Worm (Caenorhabditis elegans): ENCODE data around the gene fbxa-24.

Gene fbxa-24

DNA sequence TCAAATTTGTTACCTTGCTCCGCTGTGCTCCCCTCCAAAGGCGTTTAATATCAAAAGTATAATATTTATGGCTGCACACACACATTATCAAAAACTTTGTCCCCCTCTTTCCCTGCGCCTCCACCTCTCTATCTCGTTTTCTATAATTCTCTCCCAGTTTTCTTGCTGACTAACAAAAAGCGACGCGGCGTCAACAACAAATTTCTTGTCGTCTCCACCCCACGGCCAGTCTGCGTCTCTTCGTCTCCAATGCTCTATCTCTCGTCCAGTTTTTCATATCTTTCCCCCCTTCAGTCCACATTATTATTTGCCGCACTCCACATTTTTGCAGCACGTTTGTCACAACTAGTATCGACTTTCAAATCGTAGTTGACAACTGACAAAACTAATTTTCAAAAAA is 5.8 kb upstream of the fbxa-24 start (continued):
- TF ChIP-seq dmd-8 (GFP tag; IDR thresholded peaks at IDR 0.05) (no peak), mdt-29 (GFP tag; IDR thresholded peaks at IDR 0.05) (no peak), pqm-1 (tag; optimal IDR thresholded peaks at IDR 0.05) (peak; percentile 35), lin-1 (GFP tag; IDR thresholded peaks at IDR 0.05) (no peak), hmg-1.1 (GFP tag; IDR thresholded peaks at IDR 0.05) (peak; percentile 32; the same call in 1 of the 2 replicates), rbr-2 (tag; optimal IDR thresholded peaks at IDR 0.05) (peak; percentile 68), snpc-4 (tag; optimal IDR thresholded peaks at IDR 0.05) (no peak), nhr-25 (tag; optimal IDR thresholded peaks at IDR 0.05; ENCODE audit: borderline replicate concordance, insufficient read depth) (no peak), F37D6.2 (tag; optimal IDR thresholded peaks at IDR 0.05) (no peak), vab-7 (GFP tag; IDR thresholded peaks at IDR 0.05) (no peak), nhr-48 (tag; optimal IDR thresholded peaks at IDR 0.05) (no peak), nhr-11 (tag; optimal IDR thresholded peaks at IDR 0.05) (no peak), lsy-2 (tag; optimal IDR thresholded peaks at IDR 0.05) (peak in 1 of 2 experiments; percentile 49), dmd-6 (GFP tag; IDR thresholded peaks at IDR 0.05) (peak; percentile 36; the same call in 1 of the 2 replicates), nhr-76 (tag; optimal IDR thresholded peaks at IDR 0.05) (no peak), mep-1 (tag; optimal IDR thresholded peaks at IDR 0.05) (peak; percentile 85), daf-12 (tag; optimal IDR thresholded peaks at IDR 0.05) (no peak), ceh-82 (tag; optimal IDR thresholded peaks at IDR 0.05) (no peak), T26A8.4 (GFP tag; IDR thresholded peaks at IDR 0.05) (no peak), duxl-1 (tag; optimal IDR thresholded peaks at IDR 0.05; ENCODE audit: poor library complexity) (no peak), skn-1 (tag; optimal IDR thresholded peaks at IDR 0.05) (no peak), jun-1 (tag; optimal IDR thresholded peaks at IDR 0.05) (no peak), fos-1 (tag; optimal IDR thresholded peaks at IDR 0.05) (no peak), ctbp-1 (GFP tag; IDR thresholded peaks at IDR 0.05) (no peak), dmd-9 (GFP tag; IDR thresholded peaks at IDR 0.05) (no peak), ztf-7 (tag; optimal IDR thresholded peaks at IDR 0.05) (no peak), egl-43 (GFP tag; IDR thresholded peaks at IDR 0.05) (no peak), ceh-62 (tag; optimal IDR thresholded peaks at IDR 0.05) (no peak), hlh-30 (tag; optimal IDR thresholded peaks at IDR 0.05; ENCODE audit: insufficient read depth) (peak; percentile 34), nhr-237 (tag; optimal IDR thresholded peaks at IDR 0.05) (no peak), ces-1 (GFP tag; optimal IDR thresholded peaks at IDR 0.05) (no peak)

DNA sequence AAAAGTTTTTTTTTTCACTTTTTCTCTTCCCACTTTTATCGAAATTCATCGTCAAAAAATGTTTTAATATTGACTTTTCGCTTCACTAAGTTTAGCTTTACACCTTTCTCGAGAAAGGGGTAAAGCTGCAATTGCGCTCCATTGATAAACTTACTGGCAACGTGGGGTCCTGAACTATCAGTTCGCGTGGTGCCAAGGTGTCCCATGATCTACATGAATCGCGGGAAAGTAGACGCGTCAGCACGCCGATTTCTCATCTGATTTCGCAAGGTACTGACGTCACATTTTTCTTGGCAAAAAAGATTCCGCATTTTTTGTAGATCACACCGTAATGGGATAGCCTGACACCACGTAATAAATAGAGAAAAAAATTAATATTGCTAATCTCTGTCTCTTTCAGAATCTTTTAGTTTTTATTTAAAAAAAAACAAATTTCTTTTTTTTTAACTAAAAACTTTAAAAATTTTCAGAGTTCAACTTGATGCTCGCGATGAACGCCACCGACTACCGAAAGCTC is 4.5 kb upstream of the fbxa-24 start, which contains the start of gene lido-15:
Gene lido-15, plus strand, starts transcription at position 467 of the 517 bp plus-strand sequence.
- TF ChIP-seq unc-62 (GFP tag; optimal IDR thresholded peaks at IDR 0.05 in 1 of 2) (peak in 1 of 2 experiments; percentile 64), unc-62 (tag; optimal IDR thresholded peaks at IDR 0.05) (no peak), lin-13 (GFP tag; optimal IDR thresholded peaks at IDR 0.05) (no peak), hlh-30 (tag; optimal IDR thresholded peaks at IDR 0.05; ENCODE audit: insufficient read depth) (peak; percentile 51), lin-38 (GFP tag; IDR thresholded peaks at IDR 0.05) (peak; percentile 42), hmg-1.1 (GFP tag; IDR thresholded peaks at IDR 0.05) (no peak)

DNA sequence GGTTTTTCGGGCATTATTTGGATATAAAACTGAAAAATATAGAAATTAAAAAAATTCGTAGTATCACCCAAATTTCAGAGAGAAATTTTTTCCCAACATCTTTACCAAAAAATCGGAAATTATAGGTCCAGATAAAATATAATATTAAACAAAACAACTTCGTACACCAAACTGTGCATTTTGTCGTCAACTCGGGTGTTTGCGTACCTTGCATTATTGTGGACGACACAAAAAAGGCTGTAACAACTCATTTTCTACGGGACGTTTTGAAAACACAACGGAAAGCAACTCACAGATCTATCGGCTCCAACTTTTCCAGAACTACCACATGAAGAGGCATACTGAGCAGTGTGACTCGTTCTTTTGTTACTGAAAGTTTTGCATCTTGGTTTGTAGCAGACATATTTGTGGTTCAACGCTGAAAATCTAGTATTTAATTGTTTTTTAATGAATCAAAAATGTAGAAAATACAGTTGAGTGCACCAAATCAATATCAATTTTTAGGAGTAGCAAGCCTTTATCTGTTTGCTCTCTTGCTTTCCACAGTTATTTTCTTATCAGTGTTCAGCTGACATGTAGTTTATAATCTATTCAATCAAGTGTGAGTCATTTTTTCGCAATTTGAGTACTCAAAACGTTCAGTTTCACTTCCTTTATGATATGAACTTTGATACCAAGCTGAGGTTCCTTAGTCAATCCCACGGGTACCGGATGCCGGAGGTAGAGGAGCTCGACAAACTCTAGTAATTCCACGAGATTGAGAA is 699 bp upstream of the fbxa-24 start:
- TF ChIP-seq lsy-2 (tag; optimal IDR thresholded peaks at IDR 0.05), result peak in 1 of 2 experiments; percentile 23
- no peak for TF ChIP-seq madf-5 (GFP tag; IDR thresholded peaks at IDR 0.05)
- no peak for TF ChIP-seq R02D3.7 (tag; optimal IDR thresholded peaks at IDR 0.05)
- TF ChIP-seq nhr-11 (tag; optimal IDR thresholded peaks at IDR 0.05), result no peak
- TF ChIP-seq daf-16 (GFP tag; optimal IDR thresholded peaks at IDR 0.05), result no peak
- TF ChIP-seq daf-16 (tag; optimal IDR thresholded peaks at IDR 0.05), result peak; percentile 52
- no peak for TF ChIP-seq spr-1 (tag; optimal IDR thresholded peaks at IDR 0.05)
- no peak for TF ChIP-seq F44E2.7 (GFP tag; IDR thresholded peaks at IDR 0.05)
- no peak for TF ChIP-seq nhr-25 (tag; optimal IDR thresholded peaks at IDR 0.05; ENCODE audit: borderline replicate concordance, insufficient read depth)
- TF ChIP-seq lim-7 (GFP tag; IDR thresholded peaks at IDR 0.05), result no peak
- no peak for TF ChIP-seq fkh-10 (GFP tag; optimal IDR thresholded peaks at IDR 0.05)
- TF ChIP-seq T26A8.4 (GFP tag; IDR thresholded peaks at IDR 0.05), result no peak
- TF ChIP-seq snpc-1.2 (GFP tag; IDR thresholded peaks at IDR 0.05), result no peak
- TF ChIP-seq dpl-1 (GFP tag; optimal IDR thresholded peaks at IDR 0.05), result no peak
- TF ChIP-seq Y105C5A.15 (GFP tag; IDR thresholded peaks at IDR 0.05), result no peak
- TF ChIP-seq nhr-6 (tag; optimal IDR thresholded peaks at IDR 0.05), result peak; percentile 40
- TF ChIP-seq arid-1 (GFP tag; conservative IDR thresholded peaks at IDR 0.05), result no peak
- TF ChIP-seq gei-8 (GFP tag; optimal IDR thresholded peaks at IDR 0.05), result no peak
- no peak for TF ChIP-seq jun-1 (tag; optimal IDR thresholded peaks at IDR 0.05)

Measured in whole organism, L4 larva.